Worm (Caenorhabditis elegans): ENCODE results near the gene F55A4.7.

Gene F55A4.7

ce11 chrX:1005026-1005425 is 33.2 kb downstream of the F55A4.7 start (continued):
- peak; percentile 29 for TF ChIP-seq blmp-1 (tag; optimal IDR thresholded peaks at IDR 0.05)

DNA sequence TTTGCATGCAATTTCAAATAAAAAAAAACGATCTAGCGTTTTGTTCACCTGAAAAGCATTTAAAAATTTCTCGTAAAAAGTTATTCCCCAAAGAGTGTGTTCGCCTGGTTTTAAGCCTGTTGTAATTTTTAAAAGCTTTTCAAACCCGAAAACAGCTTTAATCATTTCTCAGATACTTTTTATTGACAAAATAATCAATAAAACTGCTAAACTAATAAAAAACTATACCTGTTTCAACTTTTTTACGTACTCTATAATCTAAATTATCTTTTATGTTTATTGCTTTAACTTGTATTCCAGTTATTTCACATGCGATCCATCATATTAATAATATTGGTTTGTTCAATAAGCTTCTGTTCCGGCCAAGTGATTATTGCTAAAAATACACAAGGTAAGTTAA is 34.2 kb downstream of the F55A4.7 start, which contains the start of gene cutl-21:
TSS of gene cutl-21 (plus strand) at position 301 of the 400 bp plus-strand sequence.
- TF ChIP-seq lin-15B (tag; optimal IDR thresholded peaks at IDR 0.05) = no peak
- no peak for TF ChIP-seq skn-1 (tag; optimal IDR thresholded peaks at IDR 0.05)
- no peak for TF ChIP-seq mab-9 (GFP tag; IDR thresholded peaks at IDR 0.05)
- no peak for TF ChIP-seq nhr-20 (tag; optimal IDR thresholded peaks at IDR 0.05)
- no peak for TF ChIP-seq Y116A8C.19 (tag; optimal IDR thresholded peaks at IDR 0.05; ENCODE audit: borderline replicate concordance)
- no peak for TF ChIP-seq sup-37 (GFP tag; optimal IDR thresholded peaks at IDR 0.05)
- TF ChIP-seq lin-39 (tag; optimal IDR thresholded peaks at IDR 0.05) = no peak

DNA sequence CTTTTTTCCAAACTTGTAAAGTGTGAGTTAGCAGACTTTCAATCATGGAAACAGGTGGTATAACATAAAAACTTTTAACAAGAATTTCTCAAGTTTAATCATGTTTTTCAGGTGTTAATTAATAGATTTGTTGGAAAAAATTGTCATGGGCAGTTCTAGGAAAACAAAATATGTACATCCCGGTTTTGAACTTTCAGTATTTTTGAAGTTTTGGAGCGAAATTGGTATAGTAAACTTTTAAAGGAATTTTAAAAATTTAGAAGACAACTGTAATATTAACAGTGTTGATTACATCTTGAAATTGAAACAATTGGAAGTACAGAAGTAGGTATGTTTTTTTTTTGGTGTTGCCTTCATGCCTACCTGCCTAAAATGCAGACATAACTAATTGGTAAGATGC is 43.6 kb downstream of the F55A4.7 start:
- TF ChIP-seq nhr-71 (tag; optimal IDR thresholded peaks at IDR 0.05) (peak; percentile 33), hlh-4 (tag; optimal IDR thresholded peaks at IDR 0.05) (peak; percentile 68), unc-98 (GFP tag; IDR thresholded peaks at IDR 0.05) (no peak), unc-86 (tag; optimal IDR thresholded peaks at IDR 0.05) (no peak), efl-3 (GFP tag; optimal IDR thresholded peaks at IDR 0.05) (no peak), tbx-2 (tag; optimal IDR thresholded peaks at IDR 0.05) (no peak), lin-13 (GFP tag; optimal IDR thresholded peaks at IDR 0.05) (no peak), nhr-47 (tag; optimal IDR thresholded peaks at IDR 0.05) (peak; percentile 1)

DNA sequence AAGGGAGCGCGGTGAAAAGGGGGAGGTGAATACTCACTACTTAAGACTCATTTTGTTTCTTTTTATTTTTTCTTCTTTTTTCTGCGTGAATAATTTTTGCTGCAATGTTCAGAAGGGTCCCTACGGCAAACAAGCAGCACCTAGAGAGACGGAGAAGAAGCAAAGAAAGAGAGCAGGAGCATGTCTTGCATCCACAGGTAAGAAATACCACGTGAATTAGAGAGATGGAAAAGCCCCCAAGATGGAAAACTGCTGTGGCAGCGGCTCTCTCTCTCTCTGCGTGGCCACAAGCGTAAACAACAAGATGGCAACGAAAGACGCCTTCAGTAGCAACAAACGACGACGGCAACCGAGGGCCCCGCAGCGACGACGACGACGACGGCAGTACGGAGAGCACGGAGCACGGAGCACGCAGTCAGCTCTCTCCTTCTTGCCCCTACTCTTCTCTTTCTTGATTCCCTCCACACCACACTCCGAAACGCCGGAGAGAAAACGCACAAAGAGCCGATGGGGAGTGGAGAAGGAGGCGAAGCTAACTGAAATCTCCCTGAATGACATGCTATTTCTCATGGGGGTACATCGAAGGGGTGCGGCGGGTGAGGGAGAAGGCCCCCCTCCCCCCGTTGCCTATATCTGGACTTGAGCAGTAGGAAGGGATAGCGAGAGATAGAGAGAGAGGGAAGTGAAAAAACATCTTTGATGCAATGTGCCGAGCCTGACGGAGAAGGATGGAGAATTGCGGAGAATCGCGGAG is 45.4 kb downstream of the F55A4.7 start:
- TF ChIP-seq lin-15B (tag; optimal IDR thresholded peaks at IDR 0.05) (no peak), pax-3 (tag; optimal IDR thresholded peaks at IDR 0.05) (peak; percentile 58), ztf-4 (tag; optimal IDR thresholded peaks at IDR 0.05) (peak; percentile 7), alr-1 (tag; optimal IDR thresholded peaks at IDR 0.05; ENCODE audit: borderline replicate concordance) (no peak), nhr-85 (tag) (no peak), aly-2 (tag; optimal IDR thresholded peaks at IDR 0.05) (no peak), grh-1 (GFP tag; IDR thresholded peaks at IDR 0.05) (no peak), nhr-90 (tag; optimal IDR thresholded peaks at IDR 0.05; ENCODE audit: poor library complexity) (no peak), aha-1 (tag; optimal IDR thresholded peaks at IDR 0.05) (no peak), unc-86 (tag; optimal IDR thresholded peaks at IDR 0.05) (peak; percentile 89), blmp-1 (tag; optimal IDR thresholded peaks at IDR 0.05) (no peak), tlp-1 (tag; optimal IDR thresholded peaks at IDR 0.05) (no peak), ceh-63 (GFP tag; optimal IDR thresholded peaks at IDR 0.05) (no peak), zag-1 (tag; optimal IDR thresholded peaks at IDR 0.05) (no peak), pag-3 (tag; optimal IDR thresholded peaks at IDR 0.05; ENCODE audit: borderline replicate concordance, insufficient read depth) (no peak), ceh-90 (tag; optimal IDR thresholded peaks at IDR 0.05) (no peak), hlh-17 (GFP tag; optimal IDR thresholded peaks at IDR 0.05; ENCODE audit: borderline replicate concordance) (no peak), nhr-28 (tag; optimal IDR thresholded peaks at IDR 0.05) (no peak), vab-15 (tag; optimal IDR thresholded peaks at IDR 0.05) (no peak), lin-13 (GFP tag; optimal IDR thresholded peaks at IDR 0.05) (no peak), ces-1 (GFP tag; optimal IDR thresholded peaks at IDR 0.05) (no peak), ztf-11 (tag; optimal IDR thresholded peaks at IDR 0.05) (peak in 1 of 2 experiments; percentile 63), mab-9 (GFP tag; IDR thresholded peaks at IDR 0.05) (peak; percentile 26; the same call in 1 of the 2 replicates), lin-39 (tag; optimal IDR thresholded peaks at IDR 0.05) (no peak), efl-1 (optimal IDR thresholded peaks at IDR 0.05) (peak; percentile 5 to 29), efl-1 (GFP tag; optimal IDR thresholded peaks at IDR 0.05 in 1 of 2) (peak in 1 of 2 experiments; percentile 79), lin-35 (GFP tag; optimal IDR thresholded peaks at IDR 0.05) (peak in 1 of 2 experiments; percentile 24), skn-1 (tag; optimal IDR thresholded peaks at IDR 0.05) (peak; percentile 19), fkh-8 (tag; optimal IDR thresholded peaks at IDR 0.05) (peak; percentile 87), ama-1 (optimal IDR thresholded peaks at IDR 0.05) (no peak), unc-98 (GFP tag; IDR thresholded peaks at IDR 0.05) (no peak), fkh-4 (tag; optimal IDR thresholded peaks at IDR 0.05; ENCODE audit: borderline replicate concordance) (no peak), rnt-1 (tag; optimal IDR thresholded peaks at IDR 0.05) (peak; percentile 26), mef-2 (tag; optimal IDR thresholded peaks at IDR 0.05) (peak; percentile 3), C04F5.9 (tag; optimal IDR thresholded peaks at IDR 0.05) (no peak), F16B12.6 (tag; optimal IDR thresholded peaks at IDR 0.05) (no peak), Y116A8C.19 (tag; optimal IDR thresholded peaks at IDR 0.05; ENCODE audit: borderline replicate concordance) (no peak)
